Worm (Caenorhabditis elegans): ENCODE results near the gene Y81B9A.1.
"Not testable (repeated sequence)": the region's sequence is repeated elsewhere in the genome, so short reads cannot be mapped to it uniquely, and the experiment has no call there.

- not testable (repeated sequence) for TF ChIP-seq him-1, dao-5, W03F9.2 (tag; optimal IDR thresholded peaks at IDR 0.05)
Observed at ce11 chrX:9203468-9203867, 11.2 kb downstream of the Y81B9A.1 start, which contains the start of gene crb-3.
